Fruit fly (Drosophila melanogaster): ENCODE data around the gene CG7582.

Gene CG7582

dm6 chr3R:29716043-29716781, 34.1 kb upstream of the CG7582 start:
- no peak for TF ChIP-seq Ets98B (GFP tag; IDR thresholded peaks at IDR 0.05)
- no peak for TF ChIP-seq EcR (GFP tag; optimal IDR thresholded peaks at IDR 0.05)
- TF ChIP-seq D1 (tag; optimal IDR thresholded peaks at IDR 0.05) = no peak

dm6 chr3R:29715277-29715676, 33.2 kb upstream of the CG7582 start, which contains the start of gene Dup99B:
Dup99B (minus strand) TSS chr3R:29715377.
- TF ChIP-seq CG9948 (tag; optimal IDR thresholded peaks at IDR 0.05) = no peak

dm6 chr3R:29714314-29714713, 32.2 kb upstream of the CG7582 start, which contains the start of gene Obp99d:
Obp99d (plus strand) TSS chr3R:29714505.
- no peak for TF ChIP-seq rn (GFP tag; IDR thresholded peaks at IDR 0.05)
- no peak for TF ChIP-seq CG17806 (tag; optimal IDR thresholded peaks at IDR 0.05)
- TF ChIP-seq CG9948 (tag; optimal IDR thresholded peaks at IDR 0.05) = no peak
- TF ChIP-seq CG14655 (GFP tag; optimal IDR thresholded peaks at IDR 0.05) = no peak

dm6 chr3R:29711434-29711833, 29.4 kb upstream of the CG7582 start:
- TF ChIP-seq CG17806 (tag; optimal IDR thresholded peaks at IDR 0.05) (no peak), Pif1B (GFP tag; optimal IDR thresholded peaks at IDR 0.05) (no peak), Ets98B (GFP tag; IDR thresholded peaks at IDR 0.05) (no peak), Pif1A (GFP tag; optimal IDR thresholded peaks at IDR 0.05) (no peak), CG13204 (GFP tag; optimal IDR thresholded peaks at IDR 0.05) (no peak), CG8301 (tag; optimal IDR thresholded peaks at IDR 0.05) (no peak), rn (GFP tag; IDR thresholded peaks at IDR 0.05) (no peak), fd96Ca (GFP tag; IDR thresholded peaks at IDR 0.05) (no peak), gl (tag; optimal IDR thresholded peaks at IDR 0.05) (no peak), Snoo (tag; optimal IDR thresholded peaks at IDR 0.05) (no peak), D1 (tag; optimal IDR thresholded peaks at IDR 0.05) (no peak), EcR (GFP tag; optimal IDR thresholded peaks at IDR 0.05) (no peak), CG9948 (tag; optimal IDR thresholded peaks at IDR 0.05) (no peak), CG12605 (GFP tag; IDR thresholded peaks at IDR 0.05) (no peak), CG8159 (tag; optimal IDR thresholded peaks at IDR 0.05) (no peak)

dm6 chr3R:29708322-29708721, 26.2 kb upstream of the CG7582 start:
- TF ChIP-seq gl (tag; optimal IDR thresholded peaks at IDR 0.05) (no peak), CG32121 (GFP tag; IDR thresholded peaks at IDR 0.05) (no peak), CG15710 (tag; optimal IDR thresholded peaks at IDR 0.05) (no peak), CG12605 (GFP tag; IDR thresholded peaks at IDR 0.05) (no peak)

dm6 chr3R:29707258-29707657, 25.2 kb upstream of the CG7582 start:
- no peak for TF ChIP-seq Pif1B (GFP tag; optimal IDR thresholded peaks at IDR 0.05)

- TF ChIP-seq CG9948 (tag; optimal IDR thresholded peaks at IDR 0.05) = no peak
- no peak for TF ChIP-seq Pif1B (GFP tag; optimal IDR thresholded peaks at IDR 0.05)
- no peak for TF ChIP-seq CG12605 (GFP tag; IDR thresholded peaks at IDR 0.05)
- no peak for TF ChIP-seq CG4496 (GFP tag; IDR thresholded peaks at IDR 0.05)
- no peak for TF ChIP-seq D1 (tag; optimal IDR thresholded peaks at IDR 0.05)
- TF ChIP-seq CG15710 (tag; optimal IDR thresholded peaks at IDR 0.05) = no peak
- TF ChIP-seq fd96Ca (GFP tag; IDR thresholded peaks at IDR 0.05) = no peak
- no peak for TF ChIP-seq CG34367 (tag; optimal IDR thresholded peaks at IDR 0.05)
- no peak for TF ChIP-seq rn (GFP tag; IDR thresholded peaks at IDR 0.05)
- TF ChIP-seq CG13204 (GFP tag; optimal IDR thresholded peaks at IDR 0.05) = no peak
- TF ChIP-seq CG8159 (tag; optimal IDR thresholded peaks at IDR 0.05) = no peak
- no peak for TF ChIP-seq CG32121 (GFP tag; IDR thresholded peaks at IDR 0.05)
- TF ChIP-seq Snoo (tag; optimal IDR thresholded peaks at IDR 0.05) = no peak
- TF ChIP-seq EcR (GFP tag; optimal IDR thresholded peaks at IDR 0.05) = no peak
- TF ChIP-seq Ets98B (GFP tag; IDR thresholded peaks at IDR 0.05) = no peak
- TF ChIP-seq CG17806 (tag; optimal IDR thresholded peaks at IDR 0.05) = no peak
- no peak for TF ChIP-seq gl (tag; optimal IDR thresholded peaks at IDR 0.05)
- no peak for TF ChIP-seq Pif1A (GFP tag; optimal IDR thresholded peaks at IDR 0.05)
- no peak for TF ChIP-seq CG10348 (GFP tag; IDR thresholded peaks at IDR 0.05)
Observed at dm6 chr3R:29705789-29706303, 23.8 kb upstream of the CG7582 start.

- TF ChIP-seq CG12605 (GFP tag; IDR thresholded peaks at IDR 0.05) (no peak), gl (tag; optimal IDR thresholded peaks at IDR 0.05) (no peak), CG9948 (tag; optimal IDR thresholded peaks at IDR 0.05) (no peak), CG17806 (tag; optimal IDR thresholded peaks at IDR 0.05) (no peak), EcR (GFP tag; optimal IDR thresholded peaks at IDR 0.05) (no peak), fd96Ca (GFP tag; IDR thresholded peaks at IDR 0.05) (no peak), Pif1A (GFP tag; optimal IDR thresholded peaks at IDR 0.05) (no peak), D1 (tag; optimal IDR thresholded peaks at IDR 0.05) (no peak), CG34367 (tag; optimal IDR thresholded peaks at IDR 0.05) (no peak), Pif1B (GFP tag; optimal IDR thresholded peaks at IDR 0.05) (no peak)
Observed at dm6 chr3R:29704557-29704956, 22.5 kb upstream of the CG7582 start.

Measured in whole organism, pupa.